Worm (Caenorhabditis elegans) whole organism, mixed stage, embryonic: ENCODE data around the gene W09G10.9.

Experiments
- ceh-83 ChIP-seq: fragments of 200-800 bp; sonication (Bioruptor generic); optimal IDR thresholded peaks from 2 replicates; lab custom pipeline; 2018; ENCODE audit warnings: mild to moderate bottlenecking, missing genetic modification characterization, missing compliant biosample characterization
- elt-3 ChIP-seq: fragments of 150-350 bp; optimal IDR thresholded peaks from 2 replicates; lab custom pipeline; 2014; ENCODE audit warnings: missing biosample characterization, missing genetic modification characterization
- lin-13 ChIP-seq: fragments of 150-350 bp; optimal IDR thresholded peaks from 2 replicates; lab custom pipeline; 2014; ENCODE audit warnings: missing biosample characterization, missing genetic modification characterization
- lsy-2 ChIP-seq: fragments of 150-350 bp; optimal IDR thresholded peaks from 2 replicates; lab custom pipeline; 2014; ENCODE audit warnings: missing biosample characterization, missing genetic modification characterization
- mep-1 ChIP-seq: fragments of 150-350 bp; optimal IDR thresholded peaks from 2 replicates; lab custom pipeline; 2017; ENCODE audit warnings: missing biosample characterization, missing genetic modification reagents, missing genetic modification characterization, inconsistent platforms
- nhr-12 ChIP-seq: fragments of 150-350 bp; optimal IDR thresholded peaks from 2 replicates; lab custom pipeline; 2014; ENCODE audit warnings: missing biosample characterization, missing genetic modification characterization
- nhr-237 ChIP-seq: fragments of 150-350 bp; optimal IDR thresholded peaks from 2 replicates; lab custom pipeline; 2014; ENCODE audit warnings: missing biosample characterization, missing genetic modification characterization
- nhr-76 ChIP-seq: sonication (generic microtip); optimal IDR thresholded peaks from 2 replicates; lab custom pipeline; 2017; ENCODE audit warnings: missing biosample characterization, missing genetic modification characterization
- pha-4 ChIP-seq: fragments of 150-350 bp; optimal IDR thresholded peaks from 2 replicates; lab custom pipeline; 2018; ENCODE audit warnings: missing biosample characterization, missing genetic modification reagents, missing genetic modification characterization
- snpc-4 ChIP-seq: fragments of 150-350 bp; optimal IDR thresholded peaks from 2 replicates; lab custom pipeline; 2014; ENCODE audit warnings: missing biosample characterization, missing genetic modification characterization
- sptf-1 ChIP-seq: sonication (generic microtip); optimal IDR thresholded peaks from 2 replicates; lab custom pipeline; 2017; ENCODE audit warnings: mild to moderate bottlenecking, missing genetic modification characterization, moderate library complexity, missing compliant biosample characterization
- unc-62 ChIP-seq: fragments of 150-350 bp; optimal IDR thresholded peaks from 2 replicates; lab custom pipeline; 2014; ENCODE audit warnings: missing biosample characterization, missing genetic modification reagents, missing genetic modification characterization
- ztf-11 ChIP-seq: fragments of 150-350 bp; optimal IDR thresholded peaks from 2 replicates; lab custom pipeline; 2014; ENCODE audit warnings: missing biosample characterization, missing genetic modification characterization

DNA sequence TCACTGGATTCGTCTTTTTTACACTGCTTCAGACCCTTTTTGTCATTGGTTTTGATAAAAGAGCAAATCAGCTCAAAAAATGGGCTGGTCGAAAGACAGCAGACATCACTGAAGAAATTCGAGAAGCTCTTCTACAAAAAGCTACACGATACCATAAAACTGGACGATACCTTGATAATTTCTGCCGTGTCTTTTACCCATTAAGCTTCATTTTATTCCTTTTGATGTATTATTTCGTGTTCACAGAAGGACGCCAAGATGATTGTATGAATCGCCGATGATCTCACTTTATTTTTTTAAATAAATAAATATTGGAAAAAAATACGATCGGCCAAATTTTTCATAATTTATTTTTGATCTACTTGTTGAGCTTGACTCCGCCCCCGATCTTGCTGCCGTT is 45.5 kb downstream of the W09G10.9 start:
- TF ChIP-seq snpc-4 (tag; lab: Kevin White, UChicago) (no peak), nhr-76 (tag; lab: Kevin White, UChicago) (no peak), unc-62 (GFP tag; lab: Kevin White, UChicago) (no peak), mep-1 (tag; lab: Kevin White, UChicago) (no peak), pha-4 (tag; lab: Kevin White, UChicago) (no peak), lin-13 (tag; lab: Kevin White, UChicago) (no peak), ztf-11 (tag; lab: Kevin White, UChicago) (no peak), ceh-83 (GFP tag; lab: Kevin White, UChicago) (no peak), nhr-237 (no peak), elt-3 (tag; lab: Kevin White, UChicago) (no peak), lsy-2 (tag; lab: Kevin White, UChicago) (no peak), nhr-12 (tag; lab: Kevin White, UChicago) (no peak), sptf-1 (tag; lab: Kevin White, UChicago) (no peak)
